Worm (Caenorhabditis elegans): Measurements from ENCODE around the gene R07E5.6.
A peak's percentile ranks its signal among the peaks of the same experiment; 100 is the strongest.

Gene R07E5.6

ce11 chrIII:4390421-4390820 is 8.1 kb upstream of the R07E5.6 start:
- TF ChIP-seq nhr-19 (GFP tag; conservative IDR thresholded peaks at IDR 0.05) (no peak), blmp-1 (tag; optimal IDR thresholded peaks at IDR 0.05) (peak; percentile 61), F16B12.6 (tag; optimal IDR thresholded peaks at IDR 0.05) (no peak), pax-3 (tag; optimal IDR thresholded peaks at IDR 0.05) (no peak), C04F5.9 (tag; optimal IDR thresholded peaks at IDR 0.05) (no peak), nhr-237 (tag; optimal IDR thresholded peaks at IDR 0.05) (no peak)

DNA sequence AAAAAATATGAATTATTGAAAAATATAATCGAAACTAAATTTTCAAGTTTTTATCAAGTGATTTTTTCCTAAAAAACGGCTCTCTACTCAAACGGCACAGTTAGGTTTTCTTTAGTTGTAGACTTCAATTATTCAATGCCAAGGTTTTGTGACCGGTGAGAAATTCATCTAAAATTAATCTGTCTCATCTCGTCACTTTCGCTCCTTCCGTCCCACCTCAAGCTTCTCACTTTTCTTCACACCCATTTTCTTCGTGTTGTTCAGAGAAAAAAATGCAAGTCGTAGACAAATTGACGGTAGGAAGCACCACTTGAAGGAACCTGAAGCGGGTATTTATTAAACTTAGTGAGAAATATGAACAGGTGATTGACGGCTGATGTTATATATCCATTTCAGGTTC is 7.2 kb upstream of the R07E5.6 start:
- peak; percentile 88 for TF ChIP-seq blmp-1 (tag; optimal IDR thresholded peaks at IDR 0.05)
- no peak for TF ChIP-seq unc-30 (tag; optimal IDR thresholded peaks at IDR 0.05)

ce11 chrIII:4391938-4392337 is 6.6 kb upstream of the R07E5.6 start:
- TF ChIP-seq elt-3 (tag; optimal IDR thresholded peaks at IDR 0.05) = peak in 1 of 6 experiments; percentile 39
- no peak for TF ChIP-seq nhr-11 (tag; optimal IDR thresholded peaks at IDR 0.05)
- peak; percentile 72 for TF ChIP-seq blmp-1 (tag; optimal IDR thresholded peaks at IDR 0.05)
- TF ChIP-seq nhr-85 (tag) = peak; percentile 49

DNA sequence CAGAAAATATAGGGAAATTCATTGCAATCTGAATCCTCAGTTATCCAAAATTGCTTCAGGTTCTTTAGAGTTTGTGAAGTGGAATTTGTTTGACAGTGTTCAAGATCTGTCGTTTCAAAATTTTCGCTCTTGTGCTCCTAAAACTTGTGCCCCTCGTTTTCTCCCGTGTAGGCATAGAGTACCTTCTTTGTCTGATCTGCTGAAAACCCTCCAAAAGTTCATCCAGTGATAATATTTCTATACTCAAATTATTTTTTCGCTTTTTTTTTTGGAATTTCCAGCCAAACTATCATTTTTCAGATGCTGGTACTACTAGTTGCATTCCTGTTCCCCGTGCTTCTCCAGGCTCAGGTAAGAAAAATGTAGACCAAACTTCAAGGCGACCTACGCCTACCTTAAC is 4.1 kb upstream of the R07E5.6 start, which contains the start of gene R07E5.4:
Gene R07E5.4 (plus strand): TSS at position 301 of the 400 bp plus-strand sequence.
- TF ChIP-seq efl-1 (optimal IDR thresholded peaks at IDR 0.05) = no peak
- no peak for TF ChIP-seq efl-1 (GFP tag; optimal IDR thresholded peaks at IDR 0.05 in 1 of 2)
- TF ChIP-seq fos-1 (tag; optimal IDR thresholded peaks at IDR 0.05) = no peak
- no peak for TF ChIP-seq sptf-1 (tag; optimal IDR thresholded peaks at IDR 0.05)
- TF ChIP-seq lin-35 (GFP tag; optimal IDR thresholded peaks at IDR 0.05) = no peak
- no peak for TF ChIP-seq lin-14 (GFP tag; optimal IDR thresholded peaks at IDR 0.05)
- TF ChIP-seq mdl-1 (tag; optimal IDR thresholded peaks at IDR 0.05) = no peak
- TF ChIP-seq ztf-4 (tag; optimal IDR thresholded peaks at IDR 0.05) = no peak
- TF ChIP-seq sup-37 (GFP tag; optimal IDR thresholded peaks at IDR 0.05) = no peak
- no peak for TF ChIP-seq unc-62 (GFP tag; optimal IDR thresholded peaks at IDR 0.05)
- no peak for TF ChIP-seq zip-4 (GFP tag; optimal IDR thresholded peaks at IDR 0.05)
- no peak for TF ChIP-seq mep-1 (tag; optimal IDR thresholded peaks at IDR 0.05)
- no peak for TF ChIP-seq nhr-77 (tag; optimal IDR thresholded peaks at IDR 0.05)
- no peak for TF ChIP-seq nhr-71 (tag; optimal IDR thresholded peaks at IDR 0.05)
- TF ChIP-seq unc-86 (tag; optimal IDR thresholded peaks at IDR 0.05) = no peak
- TF ChIP-seq unc-98 (GFP tag; IDR thresholded peaks at IDR 0.05) = no peak
- no peak for TF ChIP-seq dpl-1 (GFP tag; optimal IDR thresholded peaks at IDR 0.05)
- TF ChIP-seq blmp-1 (tag; optimal IDR thresholded peaks at IDR 0.05) = no peak

ce11 chrIII:4395857-4396256 is 2.7 kb upstream of the R07E5.6 start:
- TF ChIP-seq ceh-88 (GFP tag; IDR thresholded peaks at IDR 0.05) (no peak), sup-37 (GFP tag; optimal IDR thresholded peaks at IDR 0.05) (no peak), sptf-1 (tag; optimal IDR thresholded peaks at IDR 0.05) (no peak)

ce11 chrIII:4397115-4397514 is 1.4 kb upstream of the R07E5.6 start, which contains the start of gene R07E5.5:
Gene R07E5.5 (plus strand): TSS chrIII:4397415.
- TF ChIP-seq snu-23 (GFP tag; optimal IDR thresholded peaks at IDR 0.05) = no peak
- no peak for TF ChIP-seq rnt-1 (tag; optimal IDR thresholded peaks at IDR 0.05)
- no peak for TF ChIP-seq egl-27 (tag; optimal IDR thresholded peaks at IDR 0.05)
- TF ChIP-seq ama-1 (optimal IDR thresholded peaks at IDR 0.05) = no peak
- no peak for TF ChIP-seq hpl-2 (GFP tag; optimal IDR thresholded peaks at IDR 0.05)
- no peak for TF ChIP-seq vab-15 (tag; optimal IDR thresholded peaks at IDR 0.05)
- no peak for TF ChIP-seq blmp-1 (tag; optimal IDR thresholded peaks at IDR 0.05)
- TF ChIP-seq unc-98 (GFP tag; IDR thresholded peaks at IDR 0.05) = no peak
- no peak for TF ChIP-seq sptf-1 (tag; optimal IDR thresholded peaks at IDR 0.05)
- TF ChIP-seq irx-1 (tag; optimal IDR thresholded peaks at IDR 0.05) = no peak
- no peak for TF ChIP-seq C34B4.2 (tag; optimal IDR thresholded peaks at IDR 0.05)
